Worm (Caenorhabditis elegans): ENCODE measurements around the gene F19G12.4.
"Not testable (repeated sequence)": the region's sequence is repeated elsewhere in the genome, so short reads cannot be mapped to it uniquely, and the experiment has no call there.

F19G12.4 gene

ce11 chrX:1420524-1420923 lies 3.4 kb downstream of the F19G12.4 start:
- TF ChIP-seq nhr-80 (tag; optimal IDR thresholded peaks at IDR 0.05) = peak; percentile 9
- no peak for TF ChIP-seq Y79H2A.3 (GFP tag; conservative IDR thresholded peaks at IDR 0.05)
- TF ChIP-seq mcd-1 (GFP tag; IDR thresholded peaks at IDR 0.05) = peak; percentile 46

DNA sequence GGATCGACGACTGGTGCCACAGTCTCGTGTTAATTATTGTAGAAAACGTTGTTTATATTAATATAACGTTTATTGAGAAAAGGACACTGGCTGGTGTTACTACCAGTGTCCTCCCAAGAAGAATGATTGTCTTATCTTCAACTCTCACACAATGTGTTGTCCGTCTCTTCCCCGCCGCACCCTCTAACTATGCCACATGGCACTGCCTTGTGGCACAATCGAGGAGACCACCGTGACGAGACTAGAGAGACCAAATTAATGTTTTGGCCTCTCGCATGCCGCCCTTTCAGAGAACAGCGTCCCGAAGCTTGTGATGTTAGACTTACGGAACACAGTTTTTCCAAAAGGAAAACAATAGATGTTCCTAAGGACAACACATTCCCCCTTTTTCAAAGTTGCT lies 5.1 kb downstream of the F19G12.4 start:
- TF ChIP-seq nhr-80 (tag; optimal IDR thresholded peaks at IDR 0.05) (peak; percentile 51), dox-1 (GFP tag; IDR thresholded peaks at IDR 0.05) (peak; percentile 60; the same call in 1 of the 2 replicates), mcd-1 (GFP tag; IDR thresholded peaks at IDR 0.05) (0 out of 2 replicates have a peak, but pooled peaks have one; percentile 13)

ce11 chrX:1424509-1424908 lies 7.4 kb downstream of the F19G12.4 start, which contains the start of gene F19G12.3:
F19G12.3 (plus strand) TSS chrX:1424809.
- TF ChIP-seq zfh-2 (GFP tag; conservative IDR thresholded peaks at IDR 0.05) = 0 out of 2 replicates have a peak, but pooled peaks have one; percentile 8
- no peak for TF ChIP-seq attf-5 (GFP tag; optimal IDR thresholded peaks at IDR 0.05)

DNA sequence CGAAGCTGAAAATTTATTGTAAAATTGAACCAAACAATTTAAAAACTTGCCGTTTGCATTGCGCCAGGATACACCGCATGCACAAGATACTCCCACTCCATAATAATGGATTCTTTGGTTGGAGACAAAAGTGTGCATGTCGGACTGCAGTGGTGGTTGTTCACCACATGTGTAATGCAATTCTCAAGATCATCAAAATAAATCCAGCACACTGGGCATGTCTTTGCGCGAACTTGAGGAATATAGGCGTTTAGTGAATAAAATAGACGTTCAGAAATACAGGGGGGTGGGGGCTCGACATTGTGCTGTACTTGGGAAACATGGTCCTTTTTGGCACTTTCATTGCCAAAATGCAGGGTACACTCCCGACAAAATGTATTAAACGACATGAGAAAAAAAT lies 9.3 kb downstream of the F19G12.4 start, which contains the start of gene F19G12.11:
TSS of gene F19G12.11 (minus strand) at position 101 of the 400 bp plus-strand sequence.
- no peak for TF ChIP-seq ZK185.1 (tag; optimal IDR thresholded peaks at IDR 0.05; ENCODE audit: poor library complexity, severe bottlenecking)
- no peak for TF ChIP-seq snpc-1.3 (tag; optimal IDR thresholded peaks at IDR 0.05; ENCODE audit: insufficient read depth)
- TF ChIP-seq lsy-27 (tag; optimal IDR thresholded peaks at IDR 0.05; ENCODE audit: borderline replicate concordance, insufficient read depth) = no peak
- no peak for TF ChIP-seq aptf-3 (GFP tag; IDR thresholded peaks at IDR 0.05)
- no peak for TF ChIP-seq ztf-26 (tag; optimal IDR thresholded peaks at IDR 0.05)
- TF ChIP-seq ztf-3 (GFP tag; optimal IDR thresholded peaks at IDR 0.05) = no peak
- TF ChIP-seq lin-26 (GFP tag; IDR thresholded peaks at IDR 0.05) = no peak
- no peak for TF ChIP-seq hrde-1 (tag; optimal IDR thresholded peaks at IDR 0.05; ENCODE audit: borderline replicate concordance)

DNA sequence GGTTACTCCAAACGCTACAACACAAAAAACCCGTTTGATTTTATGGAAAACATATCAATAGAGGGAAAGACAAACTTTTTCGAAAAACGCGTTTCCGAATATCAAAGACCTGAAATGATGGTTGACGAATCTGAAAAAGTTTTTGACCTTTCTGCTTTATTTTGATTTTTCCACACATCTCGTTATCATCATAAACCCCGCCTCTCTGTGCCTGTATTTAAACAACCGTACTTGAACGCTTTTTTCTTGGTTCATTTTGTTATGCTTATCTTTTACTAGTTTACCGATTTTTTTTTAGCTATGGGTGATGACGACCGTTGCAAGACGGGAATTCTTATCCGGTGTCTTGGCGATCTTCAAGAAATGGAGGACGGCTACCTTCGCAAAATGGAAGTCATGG lies 13.6 kb downstream of the F19G12.4 start, which contains the start of gene F19G12.1:
TSS of gene F19G12.1 (plus strand) at position 301 of the 400 bp plus-strand sequence.
- not testable (repeated sequence) for TF ChIP-seq mcd-1 (GFP tag; IDR thresholded peaks at IDR 0.05); F22D6.2 (tag; optimal IDR thresholded peaks at IDR 0.05); athp-1 (tag; optimal IDR thresholded peaks at IDR 0.05)

DNA sequence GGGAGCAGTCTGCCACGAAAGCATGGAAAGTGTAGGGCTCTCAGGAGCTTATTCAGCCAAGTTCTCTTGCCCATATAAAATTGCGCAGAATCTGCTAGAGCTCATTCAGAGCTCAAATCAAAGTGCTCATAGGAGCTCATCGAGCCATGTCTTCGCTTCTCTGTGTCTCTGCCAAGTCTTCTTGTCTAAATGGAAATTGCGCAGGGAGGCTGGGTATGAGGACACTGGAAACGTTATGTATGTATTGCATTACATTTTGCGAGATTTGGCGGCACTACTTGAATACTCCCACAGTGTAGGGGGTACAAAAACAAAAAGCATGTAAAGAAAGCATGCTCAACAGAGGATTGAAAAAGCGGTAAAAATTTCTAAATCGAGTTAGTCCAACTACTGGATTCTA lies 20.0 kb downstream of the F19G12.4 start:
- TF ChIP-seq nfya-2 (GFP tag; IDR thresholded peaks at IDR 0.05) = no peak
- TF ChIP-seq chd-7 (tag; optimal IDR thresholded peaks at IDR 0.05) = no peak
- no peak for TF ChIP-seq F10E7.11 (tag; optimal IDR thresholded peaks at IDR 0.05)
- TF ChIP-seq Y53G8AR.9 (GFP tag; conservative IDR thresholded peaks at IDR 0.05) = no peak
- no peak for TF ChIP-seq ztf-18 (tag; optimal IDR thresholded peaks at IDR 0.05)
- TF ChIP-seq gei-17 (GFP tag; optimal IDR thresholded peaks at IDR 0.05) = peak; percentile 59
- no peak for TF ChIP-seq B0336.3 (GFP tag; IDR thresholded peaks at IDR 0.05)
- TF ChIP-seq ztf-25 (GFP tag; IDR thresholded peaks at IDR 0.05) = no peak
- TF ChIP-seq ztf-3 (GFP tag; optimal IDR thresholded peaks at IDR 0.05) = no peak
- no peak for TF ChIP-seq snpc-1.1 (tag; optimal IDR thresholded peaks at IDR 0.05; ENCODE audit: insufficient read depth)
- no peak for TF ChIP-seq F23B12.7 (tag; optimal IDR thresholded peaks at IDR 0.05; ENCODE audit: insufficient read depth)
- peak; percentile 8 for TF ChIP-seq ZK185.1 (tag; optimal IDR thresholded peaks at IDR 0.05; ENCODE audit: poor library complexity, severe bottlenecking)
- TF ChIP-seq D2030.7 (GFP tag; IDR thresholded peaks at IDR 0.05) = no peak
- TF ChIP-seq Y95B8A.8 (GFP tag; IDR thresholded peaks at IDR 0.05) = no peak
- TF ChIP-seq F49E8.2 (tag; optimal IDR thresholded peaks at IDR 0.05; ENCODE audit: insufficient read depth) = no peak
- no peak for TF ChIP-seq somi-1 (GFP tag; optimal IDR thresholded peaks at IDR 0.05)
- peak; percentile 31; the same call in 1 of the 2 replicates for TF ChIP-seq dox-1 (GFP tag; IDR thresholded peaks at IDR 0.05)
- no peak for TF ChIP-seq lin-35 (GFP tag; optimal IDR thresholded peaks at IDR 0.05)
- no peak for TF ChIP-seq cebp-1 (GFP tag; IDR thresholded peaks at IDR 0.05)
- peak; percentile 9 for TF ChIP-seq cebp-1 (tag; optimal IDR thresholded peaks at IDR 0.05)
- no peak for TF ChIP-seq pbrm-1 (GFP tag; IDR thresholded peaks at IDR 0.05)
- no peak for TF ChIP-seq ceh-79 (tag; optimal IDR thresholded peaks at IDR 0.05)
- TF ChIP-seq egl-44 (GFP tag; IDR thresholded peaks at IDR 0.05) = 0 out of 2 replicates have a peak, but pooled peaks have one; percentile 23
- no peak for TF ChIP-seq Y56A3A.18 (GFP tag; IDR thresholded peaks at IDR 0.05)
- TF ChIP-seq nfyb-1 (GFP tag; IDR thresholded peaks at IDR 0.05) = no peak
